Worm (Caenorhabditis elegans): ENCODE data around the gene cyp-34A8.

cyp-34A8 gene

ce11 chrV:4004577-4004976 lies 37.0 kb upstream of the cyp-34A8 start:
- TF ChIP-seq nhr-76 (tag; optimal IDR thresholded peaks at IDR 0.05) (no peak), nhr-102 (tag; optimal IDR thresholded peaks at IDR 0.05) (no peak), dmd-8 (GFP tag; IDR thresholded peaks at IDR 0.05) (no peak), Y75B8A.6 (GFP tag; IDR thresholded peaks at IDR 0.05) (no peak), lin-38 (GFP tag; IDR thresholded peaks at IDR 0.05) (no peak), T20F7.1 (GFP tag; optimal IDR thresholded peaks at IDR 0.05) (no peak), hlh-30 (tag; optimal IDR thresholded peaks at IDR 0.05; ENCODE audit: insufficient read depth) (no peak), nhr-77 (tag; optimal IDR thresholded peaks at IDR 0.05) (no peak), snpc-4 (tag; optimal IDR thresholded peaks at IDR 0.05) (no peak)

DNA sequence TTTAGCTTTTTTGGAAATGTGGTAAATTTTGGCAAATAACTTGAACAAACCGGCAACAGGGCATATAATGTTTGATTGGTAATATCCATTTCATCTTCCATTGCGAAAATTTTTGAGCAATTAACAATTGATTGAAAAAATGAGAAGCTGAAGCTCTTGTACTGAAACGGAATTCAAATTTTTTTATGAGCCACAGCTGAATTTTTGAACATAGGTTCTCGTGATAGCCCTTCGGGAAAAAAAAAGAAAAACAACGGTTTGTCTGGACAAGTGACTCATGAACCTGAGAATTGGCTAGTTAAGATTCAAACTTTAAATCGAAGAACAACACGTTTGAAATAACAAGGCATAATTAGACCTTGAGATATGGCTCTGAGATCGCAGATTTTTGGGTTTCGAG lies 28.2 kb upstream of the cyp-34A8 start, which contains the start of gene srx-62:
Gene srx-62 (minus strand): TSS at position 101 of the 400 bp plus-strand sequence.
- no peak for TF ChIP-seq jun-1 (tag; optimal IDR thresholded peaks at IDR 0.05)

- no peak for TF ChIP-seq nhr-48 (tag; optimal IDR thresholded peaks at IDR 0.05)
Observed at ce11 chrV:3994048-3994447, 26.4 kb upstream of the cyp-34A8 start, which contains the start of gene K09D9.9. TSS of gene K09D9.9 (minus strand) at chrV:3994148.

- peak; percentile 63 for TF ChIP-seq aha-1 (tag)
- peak; percentile 1 for TF ChIP-seq T20F7.1 (GFP tag; optimal IDR thresholded peaks at IDR 0.05)
- TF ChIP-seq daf-19 (GFP tag; conservative IDR thresholded peaks at IDR 0.05), result no peak
- no peak for TF ChIP-seq mdt-29 (GFP tag; IDR thresholded peaks at IDR 0.05)
Observed at ce11 chrV:3992334-3992733, 24.7 kb upstream of the cyp-34A8 start.

DNA sequence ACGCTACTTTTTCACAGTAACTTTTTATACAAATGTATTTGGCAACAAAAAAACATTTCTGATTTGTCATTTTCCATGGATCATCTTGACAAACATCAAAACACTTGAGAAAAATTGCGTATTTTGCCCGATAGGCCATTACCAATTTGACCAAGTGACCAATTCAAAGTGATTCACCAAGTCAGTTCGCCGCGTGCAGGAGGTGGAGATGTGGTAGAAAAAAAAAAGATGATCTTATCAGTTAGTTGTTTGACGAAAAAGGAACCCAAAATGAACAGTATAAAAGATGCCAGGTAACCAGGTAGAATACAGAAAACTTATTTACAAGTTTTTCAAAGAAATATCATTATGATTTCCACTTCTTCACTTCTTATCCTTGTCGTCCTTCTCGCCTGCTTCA lies 21.4 kb upstream of the cyp-34A8 start, which contains the start of gene nlp-27:
Gene nlp-27 (plus strand): TSS at position 309 of the 400 bp plus-strand sequence.
- TF ChIP-seq ama-1 (optimal IDR thresholded peaks at IDR 0.05) (peak; percentile 43), nhr-28 (tag; optimal IDR thresholded peaks at IDR 0.05) (peak; percentile 9), hlh-30 (tag; optimal IDR thresholded peaks at IDR 0.05; ENCODE audit: insufficient read depth) (peak; percentile 32), nhr-11 (tag; optimal IDR thresholded peaks at IDR 0.05) (no peak), unc-62 (GFP tag; optimal IDR thresholded peaks at IDR 0.05 in 1 of 2) (peak in 1 of 2 experiments; percentile 63), unc-62 (tag; optimal IDR thresholded peaks at IDR 0.05) (no peak), mdl-1 (tag; optimal IDR thresholded peaks at IDR 0.05) (peak in 1 of 2 experiments; percentile 24)

ce11 chrV:3987616-3988015 lies 20.0 kb upstream of the cyp-34A8 start, which contains the start of gene nlp-28:
TSS of gene nlp-28 (plus strand) at chrV:3987900.
- no peak for TF ChIP-seq lin-13 (GFP tag; optimal IDR thresholded peaks at IDR 0.05)
- no peak for TF ChIP-seq unc-62 (GFP tag; optimal IDR thresholded peaks at IDR 0.05 in 1 of 2)
- no peak for TF ChIP-seq unc-62 (tag; optimal IDR thresholded peaks at IDR 0.05)

- TF ChIP-seq pha-4 (GFP tag; IDR thresholded peaks at IDR 0.05) (no peak), pha-4 (tag; optimal IDR thresholded peaks at IDR 0.05) (no peak), ztf-7 (tag; optimal IDR thresholded peaks at IDR 0.05) (no peak), mep-1 (tag; optimal IDR thresholded peaks at IDR 0.05) (no peak), aha-1 (tag) (peak; percentile 60), nhr-25 (tag; optimal IDR thresholded peaks at IDR 0.05; ENCODE audit: borderline replicate concordance, insufficient read depth) (peak; percentile 13), lin-29 (GFP tag; IDR thresholded peaks at IDR 0.05) (no peak), ceh-44 (GFP tag; IDR thresholded peaks at IDR 0.05) (no peak), rbr-2 (tag; optimal IDR thresholded peaks at IDR 0.05) (no peak), F44E2.7 (GFP tag; IDR thresholded peaks at IDR 0.05) (no peak), hlh-30 (tag; optimal IDR thresholded peaks at IDR 0.05; ENCODE audit: insufficient read depth) (no peak)
Observed at ce11 chrV:3985104-3985503, 17.5 kb upstream of the cyp-34A8 start.
